Fruit fly (Drosophila melanogaster): Measurements from ENCODE around the gene CG14708.

CG14708 gene

dm6 chr3R:11581340-11582252 lies 27.7 kb downstream of the CG14708 start, which contains the start of gene wkd (continued):
- peak; percentile 97 for TF ChIP-seq Sry-δ (GFP tag; optimal IDR thresholded peaks at IDR 0.05)
- peak; percentile 32 for TF ChIP-seq CG15514 (GFP tag; optimal IDR thresholded peaks at IDR 0.05)
- TF ChIP-seq Usf (GFP tag; optimal IDR thresholded peaks at IDR 0.05), result no peak
- TF ChIP-seq Xrp1 (GFP tag; IDR thresholded peaks at IDR 0.05), result no peak
- no peak for TF ChIP-seq Blimp-1 (GFP tag; optimal IDR thresholded peaks at IDR 0.05)
- peak; percentile 37 for TF ChIP-seq nmo (GFP tag; optimal IDR thresholded peaks at IDR 0.05)
- peak; percentile 77 for TF ChIP-seq MESR4 (GFP tag; optimal IDR thresholded peaks at IDR 0.05)
- no peak for TF ChIP-seq CG10209 (GFP tag; optimal IDR thresholded peaks at IDR 0.05)
- TF ChIP-seq CG5953 (GFP tag; IDR thresholded peaks at IDR 0.05), result no peak
- TF ChIP-seq Meics (GFP tag; optimal IDR thresholded peaks at IDR 0.05), result no peak
- TF ChIP-seq CG6689 (GFP tag; IDR thresholded peaks at IDR 0.05), result no peak
- TF ChIP-seq gfzf (GFP tag; optimal IDR thresholded peaks at IDR 0.05), result peak; percentile 25
- TF ChIP-seq pzg (GFP tag; optimal IDR thresholded peaks at IDR 0.05), result peak; percentile 86
- no peak for TF ChIP-seq bigmax (GFP tag; optimal IDR thresholded peaks at IDR 0.05)
- peak; percentile 69; the same call in 2 of the 3 replicates for TF ChIP-seq sr (GFP tag; IDR thresholded peaks at IDR 0.05)
- no peak for TF ChIP-seq ttk (GFP tag; IDR thresholded peaks at IDR 0.05)
- TF ChIP-seq jing (GFP tag; optimal IDR thresholded peaks at IDR 0.05), result no peak
- no peak for TF ChIP-seq dysf (GFP tag; IDR thresholded peaks at IDR 0.05)
- TF ChIP-seq pho (GFP tag; optimal IDR thresholded peaks at IDR 0.05), result no peak
- no peak for TF ChIP-seq Pdp1 (GFP tag; optimal IDR thresholded peaks at IDR 0.05)
- peak; percentile 23 for TF ChIP-seq Mad (GFP tag; optimal IDR thresholded peaks at IDR 0.05)
- no peak for TF ChIP-seq Deaf1 (tag; optimal IDR thresholded peaks at IDR 0.05)
- TF ChIP-seq dmrt99B (tag; optimal IDR thresholded peaks at IDR 0.05), result no peak
- no peak for TF ChIP-seq CG8388 (GFP tag; optimal IDR thresholded peaks at IDR 0.05)
- TF ChIP-seq Lhr (GFP tag; optimal IDR thresholded peaks at IDR 0.05), result peak; percentile 79
- TF ChIP-seq schlank (tag; optimal IDR thresholded peaks at IDR 0.05), result no peak
- TF ChIP-seq toy (GFP tag; IDR thresholded peaks at IDR 0.05), result no peak
- TF ChIP-seq kni (GFP tag; optimal IDR thresholded peaks at IDR 0.05), result peak; percentile 40
- no peak for TF ChIP-seq Gsc (GFP tag; IDR thresholded peaks at IDR 0.05)
- TF ChIP-seq Abd-B (GFP tag; optimal IDR thresholded peaks at IDR 0.05), result peak; percentile 15
- no peak for TF ChIP-seq CG1647 (GFP tag; optimal IDR thresholded peaks at IDR 0.05)
- no peak for TF ChIP-seq wek (GFP tag; optimal IDR thresholded peaks at IDR 0.05)
- no peak for TF ChIP-seq CG12071 (GFP tag; optimal IDR thresholded peaks at IDR 0.05)
- TF ChIP-seq Hand (GFP tag; optimal IDR thresholded peaks at IDR 0.05), result no peak
- no peak for TF ChIP-seq CG18619 (GFP tag; optimal IDR thresholded peaks at IDR 0.05)
- no peak for TF ChIP-seq CG13296 (GFP tag; optimal IDR thresholded peaks at IDR 0.05)
- peak; percentile 90 for TF ChIP-seq Dp (GFP tag; optimal IDR thresholded peaks at IDR 0.05)
- TF ChIP-seq onecut (GFP tag; IDR thresholded peaks at IDR 0.05), result no peak

- TF ChIP-seq CG4282 (GFP tag; optimal IDR thresholded peaks at IDR 0.05) (no peak), CG7271 (tag; optimal IDR thresholded peaks at IDR 0.05) (no peak), CG7928 (GFP tag; optimal IDR thresholded peaks at IDR 0.05) (no peak), CG2678 (tag; optimal IDR thresholded peaks at IDR 0.05) (no peak), gcm2 (GFP tag; optimal IDR thresholded peaks at IDR 0.05) (no peak), z (GFP tag; IDR thresholded peaks at IDR 0.05) (no peak), wor (GFP tag; IDR thresholded peaks at IDR 0.05) (peak; percentile 63), Hmx (GFP tag; optimal IDR thresholded peaks at IDR 0.05) (no peak), CG14965 (GFP tag; optimal IDR thresholded peaks at IDR 0.05; ENCODE audit: borderline replicate concordance) (no peak), pho (GFP tag; optimal IDR thresholded peaks at IDR 0.05) (peak; percentile 20), Doc3 (GFP tag; IDR thresholded peaks at IDR 0.05; ENCODE audit: partially characterized antibody) (no peak), Hr39 (optimal IDR thresholded peaks at IDR 0.05) (no peak), CG8478 (optimal IDR thresholded peaks at IDR 0.05) (no peak), dimm (GFP tag; IDR thresholded peaks at IDR 0.05) (peak; percentile 65), CG3726 (GFP tag; IDR thresholded peaks at IDR 0.05) (no peak)
Measured at dm6 chr3R:11582253-11582589, 28.3 kb downstream of the CG14708 start.
